Worm (Caenorhabditis elegans) whole organism, young adult: ENCODE data around the gene Y43B11AR.1.

Experiments used
- F33H1.4 ChIP-seq: fragments of 200-800 bp; sonication (Bioruptor generic); IDR thresholded peaks from 2 replicates; pipeline ENCODE4 v1.3.6; 2022; ENCODE audit warnings: missing genetic modification reagents, missing genetic modification characterization, missing compliant biosample characterization
- F49E8.2 ChIP-seq: sonication (generic microtip); optimal IDR thresholded peaks from 3 replicates; lab custom pipeline; 2017; ENCODE audit warnings: missing genetic modification characterization, mild to moderate bottlenecking, missing compliant biosample characterization, antibody characterized with exemption, moderate library complexity; ENCODE audit not compliant: insufficient read depth
- F55B11.4 ChIP-seq: sonication (generic microtip); optimal IDR thresholded peaks from 2 replicates; lab custom pipeline; 2016; ENCODE audit warnings: missing compliant biosample characterization, missing genetic modification characterization, borderline replicate concordance; ENCODE audit not compliant: insufficient read depth
- K11D2.4 ChIP-seq: fragments of 200-800 bp; sonication (Bioruptor generic); IDR thresholded peaks from 2 replicates; pipeline ENCODE4 v1.3.6; 2022; ENCODE audit warnings: missing genetic modification reagents, missing genetic modification characterization, missing compliant biosample characterization
- T26A5.8 ChIP-seq: sonication (generic microtip); optimal IDR thresholded peaks from 2 replicates; lab custom pipeline; 2016; ENCODE audit warnings: missing genetic modification characterization, missing compliant biosample characterization
- ZK185.1 ChIP-seq: sonication (generic microtip); optimal IDR thresholded peaks from 2 replicates; lab custom pipeline; 2016; ENCODE audit warnings: mild to moderate bottlenecking, missing genetic modification characterization, missing compliant biosample characterization; ENCODE audit not compliant: poor library complexity, severe bottlenecking
- aptf-3 ChIP-seq: fragments of 200-800 bp; sonication (Bioruptor generic); IDR thresholded peaks from 2 replicates; pipeline ENCODE4 v1.3.6; 2022; ENCODE audit warnings: missing genetic modification characterization, missing compliant biosample characterization
- attf-6 ChIP-seq: fragments of 200-800 bp; sonication (Bioruptor generic); IDR thresholded peaks from 2 replicates; pipeline ENCODE4 v1.3.6; 2022; ENCODE audit warnings: missing genetic modification reagents, missing genetic modification characterization, missing compliant biosample characterization
- cebp-1 ChIP-seq, 2 experiments: fragments of 200-800 bp in 1 of 2; sonication (Bioruptor generic) in 1 of 2; sonication (generic microtip) in 1 of 2; IDR thresholded peaks in 1 of 2; optimal IDR thresholded peaks in 1 of 2; 2 replicates each; pipeline versions ENCODE4 v1.3.6 to Lab custom; 2017 to 2022; ENCODE audit warnings: missing compliant biosample characterization in 2 of 2, missing genetic modification characterization in 2 of 2, mild to moderate bottlenecking in 1 of 2, missing genetic modification reagents in 1 of 2, moderate library complexity in 1 of 2
- ceh-91 ChIP-seq: fragments of 200-800 bp; sonication (Bioruptor generic); IDR thresholded peaks from 2 replicates; pipeline ENCODE4 v1.3.6; 2022; ENCODE audit warnings: missing genetic modification reagents, missing genetic modification characterization, missing compliant biosample characterization
- dox-1 ChIP-seq: fragments of 200-800 bp; sonication (Bioruptor generic); IDR thresholded peaks from 2 replicates; pipeline ENCODE4 v1.3.6; 2022; ENCODE audit warnings: missing genetic modification reagents, missing genetic modification characterization, missing compliant biosample characterization
- dpff-1 ChIP-seq: sonication (generic microtip); optimal IDR thresholded peaks from 2 replicates; lab custom pipeline; 2017; ENCODE audit warnings: mild to moderate bottlenecking, missing genetic modification characterization, missing compliant biosample characterization
- dpl-1 ChIP-seq: fragments of 150-350 bp; optimal IDR thresholded peaks from 2 replicates; lab custom pipeline; 2014; ENCODE audit warnings: missing biosample characterization, missing genetic modification reagents, missing genetic modification characterization
- efl-1 ChIP-seq: fragments of 150-350 bp; optimal IDR thresholded peaks from 2 replicates; lab custom pipeline; 2014; ENCODE audit warnings: missing biosample characterization, missing genetic modification reagents, missing genetic modification characterization
- ekl-4 ChIP-seq: fragments of 200-800 bp; sonication (Bioruptor generic); IDR thresholded peaks from 2 replicates; pipeline ENCODE4 v1.3.6; 2022; ENCODE audit warnings: missing genetic modification reagents, missing genetic modification characterization, missing compliant biosample characterization
- him-1 ChIP-seq: sonication (generic microtip); optimal IDR thresholded peaks from 2 replicates; lab custom pipeline; 2016; ENCODE audit warnings: missing genotype, missing genetic modification reagents, missing genetic modification characterization, missing compliant biosample characterization
- hmg-1.2 ChIP-seq: fragments of 200-800 bp; sonication (Bioruptor generic); IDR thresholded peaks from 2 replicates; pipeline ENCODE4 v1.3.6; 2022; ENCODE audit warnings: missing genetic modification reagents, missing genetic modification characterization, missing compliant biosample characterization
- let-526 ChIP-seq: fragments of 200-800 bp; sonication (Bioruptor generic); IDR thresholded peaks from 2 replicates; pipeline ENCODE4 v1.3.6; 2022; ENCODE audit warnings: missing genetic modification reagents, missing genetic modification characterization, missing compliant biosample characterization
- let-607 ChIP-seq, 2 experiments: fragments of 200-800 bp in 1 of 2; sonication (Bioruptor generic) in 1 of 2; sonication (generic microtip) in 1 of 2; optimal IDR thresholded peaks; 2 replicates each; lab custom pipeline; 2016 to 2018; ENCODE audit warnings: mild to moderate bottlenecking in 2 of 2, missing compliant biosample characterization in 2 of 2, missing genetic modification characterization in 2 of 2, moderate library complexity in 2 of 2, missing genotype in 1 of 2
- lin-35 ChIP-seq, 3 experiments: fragments of 150-350 bp in 2 of 3; sonication (generic microtip) in 1 of 3; optimal IDR thresholded peaks; 2 replicates each; lab custom pipeline; 2014 to 2018; ENCODE audit warnings: missing biosample characterization in 3 of 3, missing genetic modification characterization in 3 of 3, missing genetic modification reagents in 3 of 3
- lin-40 ChIP-seq: sonication (generic microtip); optimal IDR thresholded peaks from 2 replicates; lab custom pipeline; 2016; ENCODE audit warnings: missing genetic modification characterization, mild to moderate bottlenecking, missing compliant biosample characterization, missing genotype, missing genetic modification reagents
- lin-54 ChIP-seq: fragments of 200-800 bp; sonication (Bioruptor generic); optimal IDR thresholded peaks from 2 replicates; lab custom pipeline; 2018; ENCODE audit warnings: mild to moderate bottlenecking, missing genetic modification characterization, missing compliant biosample characterization
- lsl-1 ChIP-seq: fragments of 200-800 bp; sonication (Bioruptor generic); optimal IDR thresholded peaks from 2 replicates; lab custom pipeline; 2018; ENCODE audit warnings: mild to moderate bottlenecking, missing genetic modification characterization, moderate library complexity, missing compliant biosample characterization
- madf-6 ChIP-seq: fragments of 200-800 bp; sonication (Bioruptor generic); IDR thresholded peaks from 2 replicates; pipeline ENCODE4 v1.3.6; 2022; ENCODE audit warnings: missing genetic modification reagents, missing genetic modification characterization, missing compliant biosample characterization
- madf-8 ChIP-seq: fragments of 200-800 bp; sonication (Bioruptor generic); conservative IDR thresholded peaks from 2 replicates; pipeline ENCODE4 v1.3.6; 2022; ENCODE audit warnings: missing genetic modification reagents, missing genetic modification characterization, missing compliant biosample characterization
- mcd-1 ChIP-seq: fragments of 200-800 bp; sonication (Bioruptor generic); IDR thresholded peaks from 2 replicates; pipeline ENCODE4 v1.3.6; 2022; ENCODE audit warnings: missing genetic modification reagents, missing genetic modification characterization, missing compliant biosample characterization
- mes-4 ChIP-seq: sonication (generic microtip); optimal IDR thresholded peaks from 2 replicates; lab custom pipeline; 2016; ENCODE audit warnings: missing genotype, missing genetic modification characterization, missing compliant biosample characterization
- nfya-2 ChIP-seq: fragments of 200-800 bp; sonication (Bioruptor generic); IDR thresholded peaks from 2 replicates; pipeline ENCODE4 v1.3.6; 2022; ENCODE audit warnings: missing genetic modification reagents, missing genetic modification characterization, missing compliant biosample characterization
- nfyb-1 ChIP-seq: fragments of 200-800 bp; sonication (Bioruptor generic); IDR thresholded peaks from 2 replicates; pipeline ENCODE4 v1.3.6; 2022; ENCODE audit warnings: missing genetic modification reagents, missing genetic modification characterization, missing compliant biosample characterization
- nhr-80 ChIP-seq: sonication (generic microtip); optimal IDR thresholded peaks from 2 replicates; lab custom pipeline; 2016; ENCODE audit warnings: missing genetic modification characterization, missing compliant biosample characterization
- rcor-1 ChIP-seq: fragments of 200-800 bp; sonication (Bioruptor generic); IDR thresholded peaks from 2 replicates; pipeline ENCODE4 v1.3.6; 2022; ENCODE audit warnings: missing genetic modification reagents, missing genetic modification characterization, missing compliant biosample characterization
- rpc-1 ChIP-seq, 2 experiments: fragments of 150-350 bp in 1 of 2; sonication (generic microtip) in 1 of 2; optimal IDR thresholded peaks; 2 replicates each; lab custom pipeline; 2014 to 2018; ENCODE audit warnings: missing biosample characterization in 1 of 2, missing genetic modification characterization in 1 of 2, missing genetic modification reagents in 1 of 2, missing genotype in 1 of 2
- sea-2 ChIP-seq: fragments of 200-800 bp; sonication (Bioruptor generic); IDR thresholded peaks from 2 replicates; pipeline ENCODE4 v1.3.6; 2022; ENCODE audit warnings: missing genetic modification characterization, missing compliant biosample characterization
- snpc-4 ChIP-seq, 5 experiments: fragments of 150-350 bp in 1 of 5; sonication (generic microtip) in 4 of 5; optimal IDR thresholded peaks; 2 replicates each; lab custom pipeline; 2014 to 2018; ENCODE audit warnings: missing genetic modification characterization in 5 of 5, missing biosample characterization in 3 of 5, antibody characterized with exemption in 2 of 5, mild to moderate bottlenecking in 2 of 5, missing compliant biosample characterization in 2 of 5, missing genotype in 2 of 5, moderate library complexity in 2 of 5, missing genetic modification reagents in 1 of 5
- somi-1 ChIP-seq: fragments of 200-800 bp; sonication (Bioruptor generic); optimal IDR thresholded peaks from 2 replicates; lab custom pipeline; 2018; ENCODE audit warnings: mild to moderate bottlenecking, missing genetic modification characterization, missing compliant biosample characterization
- tbp1 ChIP-seq: fragments of 200-800 bp; sonication (Bioruptor generic); optimal IDR thresholded peaks from 2 replicates; lab custom pipeline; 2018; ENCODE audit warnings: mild to moderate bottlenecking, missing genetic modification characterization, missing compliant biosample characterization
- xnd-1 ChIP-seq: sonication (generic microtip); optimal IDR thresholded peaks from 2 replicates; lab custom pipeline; 2016; ENCODE audit warnings: missing genotype, missing genetic modification reagents, missing genetic modification characterization, missing compliant biosample characterization
- ztf-18 ChIP-seq: sonication (generic microtip); optimal IDR thresholded peaks from 2 replicates; lab custom pipeline; 2016; ENCODE audit warnings: missing genotype, mild to moderate bottlenecking, missing genetic modification characterization, missing compliant biosample characterization
- ztf-22 ChIP-seq: fragments of 200-800 bp; sonication (Bioruptor generic); optimal IDR thresholded peaks from 2 replicates; lab custom pipeline; 2018; ENCODE audit warnings: mild to moderate bottlenecking, missing genetic modification characterization, moderate library complexity, missing compliant biosample characterization

The Y43B11AR.1 gene

DNA sequence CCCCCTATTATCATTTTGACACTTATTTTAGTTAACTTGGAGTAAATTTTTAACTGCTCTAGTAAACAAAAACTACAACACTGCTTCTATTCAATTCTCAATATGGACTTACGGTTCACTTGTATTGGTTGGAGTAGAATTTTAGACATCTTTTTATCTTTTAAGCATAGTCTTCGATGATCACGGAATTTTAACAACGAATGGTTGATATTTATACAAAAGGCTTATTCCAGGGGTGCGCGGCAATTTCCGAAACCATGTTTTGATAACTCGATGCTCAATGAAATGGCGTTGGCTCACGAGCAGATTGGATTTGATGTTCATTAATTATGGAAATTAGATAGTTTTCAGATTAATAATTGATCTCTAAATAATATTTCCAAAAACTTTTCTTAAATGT, 37.9 kb upstream of the Y43B11AR.1 start (continued):
- peak; percentile 51 for TF ChIP-seq T26A5.8 (tag; lab: Kevin White, UChicago)
- TF ChIP-seq mes-4, result peak; percentile 27
- no peak for TF ChIP-seq dpl-1 (GFP tag; lab: Kevin White, UChicago)
- TF ChIP-seq rpc-1 (optimal IDR thresholded peaks at IDR 0.05; lab: Kevin White, UChicago), result no peak
- no peak for TF ChIP-seq rpc-1 (tag; optimal IDR thresholded peaks at IDR 0.05; lab: Kevin White, UChicago)
- no peak for TF ChIP-seq dpff-1
- TF ChIP-seq F55B11.4 (tag; lab: Kevin White, UChicago), result no peak
- TF ChIP-seq madf-8, result peak; percentile 38

DNA sequence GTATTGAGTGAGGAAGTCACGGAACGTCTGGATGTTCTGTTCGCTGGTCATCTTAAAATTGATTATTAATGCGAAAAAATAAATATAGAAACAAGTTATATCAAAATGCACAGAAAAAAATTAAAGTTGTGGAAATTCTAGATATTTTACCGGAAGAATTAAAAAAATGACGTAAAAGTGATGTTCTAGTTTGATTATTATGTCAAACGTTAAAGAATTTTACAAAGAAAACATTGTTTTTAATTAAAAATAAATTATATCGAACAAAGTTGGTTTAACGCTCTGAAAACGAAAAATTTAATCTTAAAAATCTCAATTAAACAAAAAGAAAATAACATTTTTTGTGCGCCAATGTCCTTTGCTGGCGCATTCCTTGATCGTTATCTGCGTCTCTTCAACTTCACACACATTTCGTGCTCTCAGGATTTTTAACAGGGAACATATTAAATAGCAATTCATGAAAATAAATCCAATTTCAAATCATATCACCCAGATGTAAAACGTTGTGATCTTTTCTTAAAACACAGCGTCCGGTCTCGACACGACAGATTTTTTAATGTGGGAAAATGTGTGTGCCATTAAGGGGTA, 36.7 kb upstream of the Y43B11AR.1 start, which contains the start of gene tin-9.1:
Gene tin-9.1, minus strand, starts transcription at position 51 of the 588 bp plus-strand sequence.
- peak; percentile 67 for TF ChIP-seq lin-40 (tag; lab: Kevin White, UChicago)
- no peak for TF ChIP-seq let-526 (GFP tag; lab: Robert Waterston, UW)
- 0 out of 2 replicates have a peak, but pooled peaks have one; percentile 24 for TF ChIP-seq ceh-91 (GFP tag; lab: Robert Waterston, UW)
- TF ChIP-seq madf-6, result peak; percentile 73
- no peak for TF ChIP-seq cebp-1 (GFP tag; IDR thresholded peaks at IDR 0.05; lab: Robert Waterston, UW)
- TF ChIP-seq cebp-1 (tag; optimal IDR thresholded peaks at IDR 0.05; lab: Kevin White, UChicago), result peak; percentile 41
- TF ChIP-seq dox-1, result peak; percentile 44; the same call in 1 of the 2 replicates
- TF ChIP-seq aptf-3 (GFP tag; lab: Robert Waterston, UW), result no peak
- TF ChIP-seq let-607 (tag; optimal IDR thresholded peaks at IDR 0.05; lab: Kevin White, UChicago), result peak in 1 of 2 experiments; percentile 1
- TF ChIP-seq xnd-1 (tag; lab: Kevin White, UChicago), result no peak
- TF ChIP-seq ztf-18, result peak; percentile 93
- TF ChIP-seq lin-54 (GFP tag; lab: Kevin White, UChicago), result peak; percentile 61
- peak; percentile 68 for TF ChIP-seq mcd-1 (GFP tag; lab: Robert Waterston, UW)
- 0 out of 2 replicates have a peak, but pooled peaks have one; percentile 50 for TF ChIP-seq ekl-4 (GFP tag; lab: Robert Waterston, UW)
- TF ChIP-seq rcor-1 (GFP tag; lab: Robert Waterston, UW), result 0 out of 2 replicates have a peak, but pooled peaks have one; percentile 9
- peak in 1 of 3 experiments; percentile 67 for TF ChIP-seq lin-35 (GFP tag; optimal IDR thresholded peaks at IDR 0.05; lab: Kevin White, UChicago)
- TF ChIP-seq efl-1 (GFP tag; lab: Kevin White, UChicago), result peak; percentile 36
- TF ChIP-seq attf-6 (GFP tag; lab: Robert Waterston, UW), result no peak
- no peak for TF ChIP-seq ztf-22
- peak; percentile 29 for TF ChIP-seq F49E8.2 (tag; lab: Kevin White, UChicago)
- TF ChIP-seq hmg-1.2 (GFP tag; lab: Robert Waterston, UW), result peak; percentile 70
- TF ChIP-seq somi-1, result no peak
- peak; percentile 17 for TF ChIP-seq snpc-4 (GFP tag; optimal IDR thresholded peaks at IDR 0.05; lab: Kevin White, UChicago)
- TF ChIP-seq snpc-4 (tag; optimal IDR thresholded peaks at IDR 0.05; lab: Kevin White, UChicago), result peak in 3 of 4 experiments; percentile 29 to 68 (median 49)
- TF ChIP-seq ZK185.1, result peak; percentile 13
- TF ChIP-seq lsl-1, result peak; percentile 57
- peak; percentile 50 for TF ChIP-seq F33H1.4 (GFP tag; lab: Robert Waterston, UW)
- TF ChIP-seq nfya-2 (GFP tag; lab: Robert Waterston, UW), result no peak
- 0 out of 2 replicates have a peak, but pooled peaks have one; percentile 50 for TF ChIP-seq nfyb-1 (GFP tag; lab: Robert Waterston, UW)
- peak; percentile 63 for TF ChIP-seq him-1 (tag; lab: Kevin White, UChicago)
- TF ChIP-seq sea-2 (GFP tag; lab: Robert Waterston, UW), result no peak
- TF ChIP-seq tbp1 (GFP tag; lab: Kevin White, UChicago), result peak; percentile 31
- TF ChIP-seq K11D2.4 (GFP tag; lab: Robert Waterston, UW), result peak; percentile 42; the same call in 1 of the 2 replicates
- TF ChIP-seq nhr-80, result peak; percentile 30
